Fruit fly (Drosophila melanogaster): ENCODE measurements around the gene CG8086.
A peak's percentile ranks its signal among the peaks of the same experiment; 100 is the strongest.

CG8086 gene

dm6 chr2L:8270916-8271315 lies 13.6 kb upstream of the CG8086 start (continued):
- peak; percentile 66 for TF ChIP-seq Ets65A (GFP tag)
- TF ChIP-seq Antp (GFP tag; optimal IDR thresholded peaks at IDR 0.05) = no peak
- no peak for TF ChIP-seq gsb-n (tag; optimal IDR thresholded peaks at IDR 0.05)
- no peak for TF ChIP-seq CG6854 (GFP tag; optimal IDR thresholded peaks at IDR 0.05)

DNA sequence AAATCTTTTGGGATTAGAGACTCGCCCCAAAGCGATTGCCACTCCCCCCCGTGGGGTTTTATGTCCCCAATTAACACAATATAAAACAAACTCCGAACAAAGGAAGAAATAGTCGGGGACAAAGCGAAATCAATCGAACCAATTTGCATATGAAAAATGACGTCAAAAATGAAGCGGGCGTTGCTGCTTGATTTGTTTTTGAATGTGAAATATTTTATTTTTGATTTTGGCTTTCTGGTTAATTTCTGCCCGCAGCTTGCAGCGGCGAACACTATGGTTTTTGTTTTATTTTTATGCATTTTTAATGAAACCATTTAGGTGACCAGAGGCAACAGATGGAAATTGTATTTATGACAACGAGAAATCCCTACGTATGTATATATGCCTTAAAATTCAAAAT lies 11.4 kb upstream of the CG8086 start:
- TF ChIP-seq ci (GFP tag; IDR thresholded peaks at IDR 0.05) = no peak
- TF ChIP-seq CG8281 (tag; optimal IDR thresholded peaks at IDR 0.05) = no peak
- no peak for TF ChIP-seq Ssrp (tag; optimal IDR thresholded peaks at IDR 0.05)
- no peak for TF ChIP-seq HmgZ (tag; optimal IDR thresholded peaks at IDR 0.05)
- no peak for TF ChIP-seq CG3281 (GFP tag; optimal IDR thresholded peaks at IDR 0.05)
- no peak for TF ChIP-seq sima (GFP tag; optimal IDR thresholded peaks at IDR 0.05)
- no peak for TF ChIP-seq Xbp1 (GFP tag; optimal IDR thresholded peaks at IDR 0.05)
- no peak for TF ChIP-seq CG18011 (GFP tag; optimal IDR thresholded peaks at IDR 0.05)
- TF ChIP-seq Lhr (GFP tag; optimal IDR thresholded peaks at IDR 0.05) = no peak
- no peak for TF ChIP-seq CG1233 (GFP tag; optimal IDR thresholded peaks at IDR 0.05)
- TF ChIP-seq Dek (tag; optimal IDR thresholded peaks at IDR 0.05) = no peak
- TF ChIP-seq CG12299 (tag; optimal IDR thresholded peaks at IDR 0.05) = no peak
- no peak for TF ChIP-seq gem (tag; optimal IDR thresholded peaks at IDR 0.05)
- TF ChIP-seq Vsx1 (GFP tag; optimal IDR thresholded peaks at IDR 0.05) = peak; percentile 22
- TF ChIP-seq HmgD (GFP tag; optimal IDR thresholded peaks at IDR 0.05) = no peak
- peak; percentile 62; the same call in 1 of the 2 replicates for TF ChIP-seq vvl (GFP tag; IDR thresholded peaks at IDR 0.05)
- no peak for TF ChIP-seq Lim3 (GFP tag; IDR thresholded peaks at IDR 0.05)
- no peak for TF ChIP-seq jigr1 (GFP tag; IDR thresholded peaks at IDR 0.05)
- TF ChIP-seq CG6175 (GFP tag; IDR thresholded peaks at IDR 0.05) = no peak
- no peak for TF ChIP-seq HLHmδ (GFP tag; optimal IDR thresholded peaks at IDR 0.05)
- TF ChIP-seq z (GFP tag; IDR thresholded peaks at IDR 0.05) = no peak
- TF ChIP-seq abd-A (tag; optimal IDR thresholded peaks at IDR 0.05) = peak; percentile 50
- no peak for TF ChIP-seq Hmr (GFP tag; optimal IDR thresholded peaks at IDR 0.05)
- no peak for TF ChIP-seq CG9932 (GFP tag; IDR thresholded peaks at IDR 0.05)
- TF ChIP-seq CG32532 (GFP tag; IDR thresholded peaks at IDR 0.05) = no peak
- no peak for TF ChIP-seq NC2α (GFP tag; optimal IDR thresholded peaks at IDR 0.05)
- no peak for TF ChIP-seq sens-2 (GFP tag; IDR thresholded peaks at IDR 0.05)
- TF ChIP-seq CG10654 (GFP tag; optimal IDR thresholded peaks at IDR 0.05) = no peak
- no peak for TF ChIP-seq CG9817 (tag; optimal IDR thresholded peaks at IDR 0.05)
- TF ChIP-seq CG1602 (GFP tag; optimal IDR thresholded peaks at IDR 0.05) = no peak
- TF ChIP-seq Awh (GFP tag; IDR thresholded peaks at IDR 0.05) = peak; percentile 76
- no peak for TF ChIP-seq crp (GFP tag; optimal IDR thresholded peaks at IDR 0.05)
- TF ChIP-seq Trl (optimal IDR thresholded peaks at IDR 0.05) = no peak
- TF ChIP-seq Trl (GFP tag; optimal IDR thresholded peaks at IDR 0.05) = no peak
- peak; percentile 22 for TF ChIP-seq CG12769 (tag; optimal IDR thresholded peaks at IDR 0.05)

- TF ChIP-seq CG1529 (GFP tag; optimal IDR thresholded peaks at IDR 0.05) (no peak), CG5180 (GFP tag; optimal IDR thresholded peaks at IDR 0.05) (no peak), mirr (GFP tag; optimal IDR thresholded peaks at IDR 0.05) (no peak), abd-A (tag; optimal IDR thresholded peaks at IDR 0.05) (peak; percentile 63), CG3726 (GFP tag; IDR thresholded peaks at IDR 0.05) (no peak), Dad (GFP tag; optimal IDR thresholded peaks at IDR 0.05) (no peak), Blimp-1 (GFP tag; optimal IDR thresholded peaks at IDR 0.05) (no peak), pnt (GFP tag; optimal IDR thresholded peaks at IDR 0.05) (no peak), CG17612 (GFP tag; IDR thresholded peaks at IDR 0.05) (no peak), sisA (GFP tag; IDR thresholded peaks at IDR 0.05) (no peak), eyg (GFP tag; optimal IDR thresholded peaks at IDR 0.05) (no peak), CG12236 (GFP tag; optimal IDR thresholded peaks at IDR 0.05) (no peak), CG17385 (GFP tag; optimal IDR thresholded peaks at IDR 0.05) (peak; percentile 93)
These were observed 9.6 kb upstream of the CG8086 start for dm6 chr2L:8266670-8267435.

All from whole organism, embryonic.